Worm (Caenorhabditis elegans) whole organism, early embryonic: ENCODE data around the gene ubc-15.

Experiments
- B0310.2 ChIP-seq: sonication (generic microtip); optimal IDR thresholded peaks from 2 replicates; lab custom pipeline; 2016; ENCODE audit warnings: mild to moderate bottlenecking, missing genetic modification characterization, missing compliant biosample characterization
- F13C5.2 ChIP-seq: sonication (generic microtip); optimal IDR thresholded peaks from 2 replicates; lab custom pipeline; 2017; ENCODE audit warnings: mild to moderate bottlenecking, missing genetic modification characterization, inconsistent platforms, missing compliant biosample characterization
- aly-1 ChIP-seq: sonication (generic microtip); optimal IDR thresholded peaks from 2 replicates; lab custom pipeline; 2016; ENCODE audit warnings: missing genetic modification characterization, missing compliant biosample characterization
- ama-1 ChIP-seq: fragments of 150-350 bp; optimal IDR thresholded peaks from 2 replicates; lab custom pipeline; 2014
- ceh-13 ChIP-seq: fragments of 200-800 bp; sonication (Bioruptor generic); optimal IDR thresholded peaks from 2 replicates; lab custom pipeline; 2018; ENCODE audit warnings: mild to moderate bottlenecking, missing genetic modification characterization, missing compliant biosample characterization
- ceh-36 ChIP-seq: sonication (generic microtip); optimal IDR thresholded peaks from 2 replicates; lab custom pipeline; 2016; ENCODE audit warnings: missing genetic modification characterization, inconsistent platforms, missing compliant biosample characterization
- ets-7 ChIP-seq: sonication (generic microtip); optimal IDR thresholded peaks from 2 replicates; lab custom pipeline; 2016; ENCODE audit warnings: missing genotype, missing genetic modification characterization, missing compliant biosample characterization
- flt-1 ChIP-seq: fragments of 200-800 bp; sonication (Bioruptor generic); IDR thresholded peaks from 2 replicates; pipeline ENCODE4 v1.3.6; 2022; ENCODE audit warnings: missing genetic modification characterization, missing compliant biosample characterization
- hmbx-1 ChIP-seq: sonication (generic microtip); optimal IDR thresholded peaks from 2 replicates; lab custom pipeline; 2016; ENCODE audit warnings: mild to moderate bottlenecking, missing genetic modification characterization, missing compliant biosample characterization
- hmg-4 ChIP-seq: fragments of 200-800 bp; sonication (Bioruptor generic); optimal IDR thresholded peaks from 2 replicates; lab custom pipeline; 2018; ENCODE audit warnings: mild to moderate bottlenecking, missing genetic modification characterization, missing compliant biosample characterization
- hnd-1 ChIP-seq: sonication (generic microtip); optimal IDR thresholded peaks from 2 replicates; lab custom pipeline; 2016; ENCODE audit warnings: missing genetic modification characterization, missing compliant biosample characterization
- pes-1 ChIP-seq: fragments of 200-800 bp; sonication (Bioruptor generic); IDR thresholded peaks from 2 replicates; pipeline ENCODE4 v1.3.6; 2022; ENCODE audit warnings: missing genetic modification reagents, missing genetic modification characterization, missing compliant biosample characterization
- scrt-1 ChIP-seq: fragments of 200-800 bp; sonication (Bioruptor generic); IDR thresholded peaks from 2 replicates; pipeline ENCODE4 v1.3.6; 2022; ENCODE audit warnings: missing genetic modification characterization, missing compliant biosample characterization
- sea-1 ChIP-seq: fragments of 200-800 bp; sonication (Bioruptor generic); conservative IDR thresholded peaks from 2 replicates; pipeline ENCODE4 v1.3.6; 2022; ENCODE audit warnings: missing genetic modification characterization, missing compliant biosample characterization
- tbx-11 ChIP-seq: fragments of 200-800 bp; sonication (Bioruptor generic); IDR thresholded peaks from 2 replicates; pipeline ENCODE4 v1.3.6; 2022; ENCODE audit warnings: missing genetic modification characterization, missing compliant biosample characterization
- tbx-37 ChIP-seq: fragments of 200-800 bp; sonication (Bioruptor generic); conservative IDR thresholded peaks from 2 replicates; pipeline ENCODE4 v1.3.6; 2022; ENCODE audit warnings: missing genetic modification reagents, missing genetic modification characterization, missing compliant biosample characterization
- tra-4 ChIP-seq: sonication (generic microtip); optimal IDR thresholded peaks from 2 replicates; lab custom pipeline; 2017; ENCODE audit warnings: missing genetic modification characterization, missing compliant biosample characterization

Gene ubc-15

ce11 chrII:2878909-2879308, 34.5 kb downstream of the ubc-15 start:
- TF ChIP-seq tbx-11 (GFP tag; lab: Robert Waterston, UW) (no peak), B0310.2 (tag; lab: Kevin White, UChicago) (no peak), ama-1 (no peak), pes-1 (GFP tag; lab: Robert Waterston, UW) (no peak), scrt-1 (GFP tag; lab: Robert Waterston, UW) (no peak), flt-1 (GFP tag; lab: Robert Waterston, UW) (no peak), tbx-37 (GFP tag; lab: Robert Waterston, UW) (no peak), aly-1 (no peak), ceh-13 (GFP tag; lab: Kevin White, UChicago) (no peak), ets-7 (tag; lab: Kevin White, UChicago) (no peak), tra-4 (tag; lab: Kevin White, UChicago) (no peak)

DNA sequence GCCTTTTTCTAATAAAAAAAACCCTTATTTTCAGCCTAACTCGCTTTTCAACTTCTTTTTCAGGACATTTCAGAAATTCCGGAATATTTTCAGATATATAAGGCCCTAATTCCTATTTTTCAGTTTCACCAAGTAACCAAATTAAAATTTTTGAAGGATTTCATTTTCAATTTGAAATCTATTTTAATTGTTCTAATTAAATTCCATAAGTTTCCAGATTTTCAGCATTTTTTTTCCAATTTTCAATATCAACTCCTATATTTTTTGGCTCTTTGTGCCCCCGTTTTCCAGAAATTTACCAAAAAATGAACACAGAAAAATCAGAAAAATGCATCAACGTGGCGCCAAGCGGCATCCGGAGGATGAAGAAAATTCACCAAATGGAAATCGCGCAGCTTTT, 38.6 kb downstream of the ubc-15 start, which contains the start of gene Y110A2AL.1:
Y110A2AL.1 (plus strand) TSS at position 301 of the 400 bp plus-strand sequence.
- TF ChIP-seq pes-1 (GFP tag; lab: Robert Waterston, UW), result no peak
- TF ChIP-seq ceh-36, result no peak
- TF ChIP-seq hmbx-1, result no peak

- TF ChIP-seq pes-1 (GFP tag; lab: Robert Waterston, UW), result no peak
- TF ChIP-seq ets-7 (tag; lab: Kevin White, UChicago), result no peak
- TF ChIP-seq hnd-1 (tag; lab: Kevin White, UChicago), result no peak
- no peak for TF ChIP-seq tbx-37 (GFP tag; lab: Robert Waterston, UW)
- no peak for TF ChIP-seq B0310.2 (tag; lab: Kevin White, UChicago)
Observed at ce11 chrII:2871816-2872215, 41.6 kb downstream of the ubc-15 start, which contains the start of gene Y110A2AL.10. Gene Y110A2AL.10, minus strand, starts transcription at chrII:2871916.

- no peak for TF ChIP-seq F13C5.2
- no peak for TF ChIP-seq ets-7 (tag; lab: Kevin White, UChicago)
- no peak for TF ChIP-seq flt-1 (GFP tag; lab: Robert Waterston, UW)
- TF ChIP-seq ceh-13 (GFP tag; lab: Kevin White, UChicago), result no peak
- no peak for TF ChIP-seq tbx-11 (GFP tag; lab: Robert Waterston, UW)
- TF ChIP-seq pes-1 (GFP tag; lab: Robert Waterston, UW), result no peak
- TF ChIP-seq scrt-1 (GFP tag; lab: Robert Waterston, UW), result no peak
- TF ChIP-seq hmbx-1, result no peak
- no peak for TF ChIP-seq sea-1 (GFP tag; lab: Robert Waterston, UW)
- no peak for TF ChIP-seq hnd-1 (tag; lab: Kevin White, UChicago)
- TF ChIP-seq hmg-4 (GFP tag; lab: Kevin White, UChicago), result no peak
- no peak for TF ChIP-seq B0310.2 (tag; lab: Kevin White, UChicago)
- TF ChIP-seq ceh-36, result no peak
- no peak for TF ChIP-seq tbx-37 (GFP tag; lab: Robert Waterston, UW)
- TF ChIP-seq ama-1, result no peak
- no peak for TF ChIP-seq tra-4 (tag; lab: Kevin White, UChicago)
- TF ChIP-seq aly-1, result no peak
Observed at ce11 chrII:2867701-2868100, 45.7 kb downstream of the ubc-15 start, which contains the start of gene Y110A2AL.2. Gene Y110A2AL.2, plus strand, starts transcription at chrII:2868001.

DNA sequence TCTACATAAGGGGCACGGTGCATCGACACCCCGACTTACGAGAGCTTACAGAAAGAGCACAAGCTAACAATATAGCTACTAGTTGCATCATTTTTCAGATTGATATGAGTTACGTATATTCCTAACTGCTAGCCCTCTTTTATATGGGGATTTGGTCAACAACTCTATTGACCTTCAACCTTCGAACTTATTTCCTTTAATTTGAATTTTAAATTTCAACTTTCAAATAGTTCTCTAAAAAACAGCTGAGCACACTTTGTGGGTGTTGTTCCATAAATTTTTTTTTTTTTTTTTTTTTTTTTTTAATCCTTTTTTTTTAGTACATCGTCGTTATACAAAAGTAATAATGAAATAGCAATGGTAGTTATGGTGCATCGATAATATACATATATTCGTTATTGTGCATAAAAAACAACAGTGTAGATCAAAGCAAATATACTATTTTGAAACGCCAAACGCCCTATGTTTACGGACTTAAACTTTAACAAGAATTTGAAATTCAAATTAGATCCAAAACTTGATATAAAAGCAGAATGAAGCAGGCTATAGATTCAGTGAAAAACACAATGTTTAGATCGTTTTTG, 46.8 kb downstream of the ubc-15 start, which contains the start of the genes Y110A2AL.9 and Y110A2AL.3:
Y110A2AL.9 (minus strand) TSS at position 101 of the 584 bp plus-strand sequence.
Y110A2AL.3 (plus strand) TSS at position 534 of the 584 bp plus-strand sequence.
- no peak for TF ChIP-seq ceh-36
- TF ChIP-seq flt-1 (GFP tag; lab: Robert Waterston, UW), result no peak
- TF ChIP-seq hmbx-1, result no peak
- TF ChIP-seq tbx-11 (GFP tag; lab: Robert Waterston, UW), result no peak
- TF ChIP-seq hmg-4 (GFP tag; lab: Kevin White, UChicago), result no peak
- no peak for TF ChIP-seq scrt-1 (GFP tag; lab: Robert Waterston, UW)
- TF ChIP-seq ama-1, result no peak
- no peak for TF ChIP-seq aly-1
- no peak for TF ChIP-seq ets-7 (tag; lab: Kevin White, UChicago)
- TF ChIP-seq pes-1 (GFP tag; lab: Robert Waterston, UW), result no peak
- no peak for TF ChIP-seq B0310.2 (tag; lab: Kevin White, UChicago)
- TF ChIP-seq sea-1 (GFP tag; lab: Robert Waterston, UW), result no peak

- no peak for TF ChIP-seq tbx-37 (GFP tag; lab: Robert Waterston, UW)
- no peak for TF ChIP-seq tbx-11 (GFP tag; lab: Robert Waterston, UW)
- TF ChIP-seq B0310.2 (tag; lab: Kevin White, UChicago), result no peak
- TF ChIP-seq ceh-13 (GFP tag; lab: Kevin White, UChicago), result no peak
- TF ChIP-seq sea-1 (GFP tag; lab: Robert Waterston, UW), result no peak
Observed at ce11 chrII:2865355-2865754, 48.0 kb downstream of the ubc-15 start.

DNA sequence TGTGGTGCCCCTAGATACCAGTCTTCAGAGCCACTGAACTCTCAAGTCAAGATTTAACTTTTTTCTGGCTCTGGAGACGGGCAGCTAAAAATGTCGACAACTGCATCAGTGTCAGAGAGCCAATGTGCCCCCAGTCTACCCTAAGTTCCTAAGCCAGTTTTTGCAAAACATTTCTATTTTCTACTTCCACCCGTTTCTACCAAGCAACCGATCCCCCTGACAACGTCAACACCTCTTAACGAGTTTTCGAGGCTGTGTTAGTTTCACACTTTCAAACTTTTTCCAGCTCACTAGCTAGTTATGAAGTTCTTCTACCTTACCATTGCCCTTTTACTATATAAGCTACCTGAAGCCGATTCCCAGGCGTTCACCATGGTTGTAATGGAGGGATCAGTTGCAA, 49.2 kb downstream of the ubc-15 start, which contains the start of gene Y110A2AL.5:
Y110A2AL.5 (plus strand) TSS at position 301 of the 400 bp plus-strand sequence.
- TF ChIP-seq ama-1, result no peak
- TF ChIP-seq tra-4 (tag; lab: Kevin White, UChicago), result no peak
- no peak for TF ChIP-seq aly-1
- no peak for TF ChIP-seq ets-7 (tag; lab: Kevin White, UChicago)

DNA sequence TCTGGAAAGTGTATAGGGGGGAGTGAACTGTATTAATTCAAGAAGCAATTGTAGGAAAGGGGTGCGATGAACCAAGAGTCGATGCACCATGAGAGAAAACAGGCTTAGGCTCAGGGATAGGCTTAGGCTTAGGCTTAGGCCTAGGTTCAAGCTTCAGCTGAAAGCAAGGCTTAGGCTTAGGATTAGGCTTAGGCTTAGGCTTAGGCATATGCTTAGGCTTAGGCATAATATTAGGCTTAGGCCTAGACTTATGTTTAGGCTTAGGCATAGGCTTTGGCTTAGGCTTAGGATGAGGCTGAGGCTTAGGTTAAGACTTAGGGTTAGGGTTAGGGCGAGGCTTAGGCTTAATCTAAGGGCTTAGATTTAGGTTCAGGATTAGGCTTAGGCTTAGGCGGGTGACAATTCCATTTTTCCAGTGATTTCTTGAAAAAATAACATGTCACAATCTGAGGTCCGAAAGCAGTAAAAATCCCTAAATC, 50.8 kb downstream of the ubc-15 start:
- TF ChIP-seq hmbx-1, result no peak
- no peak for TF ChIP-seq tra-4 (tag; lab: Kevin White, UChicago)
- TF ChIP-seq ets-7 (tag; lab: Kevin White, UChicago), result no peak
- TF ChIP-seq ceh-36, result peak; percentile 90
- TF ChIP-seq aly-1, result no peak
- TF ChIP-seq hmg-4 (GFP tag; lab: Kevin White, UChicago), result no peak
- TF ChIP-seq tbx-11 (GFP tag; lab: Robert Waterston, UW), result no peak
- no peak for TF ChIP-seq B0310.2 (tag; lab: Kevin White, UChicago)
- TF ChIP-seq flt-1 (GFP tag; lab: Robert Waterston, UW), result no peak
